Worm (Caenorhabditis elegans) whole organism, L4 larva: ENCODE measurements around the gene C50B8.5.

Experiments used
- ZK337.2 ChIP-seq: fragments of 200-800 bp; sonication (Bioruptor generic); IDR thresholded peaks from 2 replicates; pipeline ENCODE4 v1.3.6; 2022; ENCODE audit warnings: missing genetic modification reagents, missing genetic modification characterization, missing compliant biosample characterization
- arid-1 ChIP-seq: fragments of 200-800 bp; sonication (Bioruptor generic); conservative IDR thresholded peaks from 2 replicates; pipeline ENCODE4 v1.3.6; 2022; ENCODE audit warnings: missing genetic modification reagents, missing genetic modification characterization, missing compliant biosample characterization
- ceh-62 ChIP-seq: sonication (generic microtip); optimal IDR thresholded peaks from 2 replicates; lab custom pipeline; 2017; ENCODE audit warnings: missing biosample characterization, missing genetic modification characterization
- ctbp-1 ChIP-seq: fragments of 200-800 bp; sonication (Bioruptor generic); IDR thresholded peaks from 2 replicates; pipeline ENCODE4 v1.3.6; 2022; ENCODE audit warnings: missing genetic modification reagents, missing genetic modification characterization, missing compliant biosample characterization
- dve-1 ChIP-seq: sonication (generic microtip); optimal IDR thresholded peaks from 2 replicates; lab custom pipeline; 2017; ENCODE audit warnings: antibody characterized with exemption, mild to moderate bottlenecking, missing genetic modification characterization, missing compliant biosample characterization; ENCODE audit not compliant: insufficient read depth
- lin-39 ChIP-seq: fragments of 150-350 bp; optimal IDR thresholded peaks from 2 replicates; lab custom pipeline; 2014; ENCODE audit warnings: missing biosample characterization, missing genetic modification reagents, missing genetic modification characterization
- lir-3 ChIP-seq: sonication (generic microtip); optimal IDR thresholded peaks from 2 replicates; lab custom pipeline; 2016; ENCODE audit warnings: mild to moderate bottlenecking, missing genetic modification characterization, missing compliant biosample characterization
- nhr-11 ChIP-seq: fragments of 150-350 bp; optimal IDR thresholded peaks from 2 replicates; lab custom pipeline; 2014; ENCODE audit warnings: missing biosample characterization, missing genetic modification characterization
- nhr-25 ChIP-seq: sonication (generic microtip); optimal IDR thresholded peaks from 2 replicates; lab custom pipeline; 2017; ENCODE audit warnings: missing genetic modification characterization, mild to moderate bottlenecking, missing compliant biosample characterization, antibody characterized with exemption, moderate library complexity, borderline replicate concordance; ENCODE audit not compliant: insufficient read depth
- nhr-42 ChIP-seq: fragments of 200-800 bp; sonication (Bioruptor generic); IDR thresholded peaks from 2 replicates; pipeline ENCODE4 v1.3.6; 2022; ENCODE audit warnings: missing genetic modification characterization, missing compliant biosample characterization
- pha-4 ChIP-seq, 2 experiments: fragments of 150-350 bp in 1 of 2; fragments of 200-800 bp in 1 of 2; sonication (Bioruptor generic) in 1 of 2; IDR thresholded peaks in 1 of 2; optimal IDR thresholded peaks in 1 of 2; 2 replicates each; pipeline versions ENCODE4 v1.3.6 to Lab custom; 2014 to 2022; ENCODE audit warnings: missing genetic modification characterization in 2 of 2, missing genetic modification reagents in 2 of 2, missing biosample characterization in 1 of 2, missing compliant biosample characterization in 1 of 2
- saeg-2 ChIP-seq: fragments of 200-800 bp; sonication (Bioruptor generic); IDR thresholded peaks from 2 replicates; pipeline ENCODE4 v1.3.6; 2022; ENCODE audit warnings: missing genetic modification reagents, missing genetic modification characterization, missing compliant biosample characterization

DNA sequence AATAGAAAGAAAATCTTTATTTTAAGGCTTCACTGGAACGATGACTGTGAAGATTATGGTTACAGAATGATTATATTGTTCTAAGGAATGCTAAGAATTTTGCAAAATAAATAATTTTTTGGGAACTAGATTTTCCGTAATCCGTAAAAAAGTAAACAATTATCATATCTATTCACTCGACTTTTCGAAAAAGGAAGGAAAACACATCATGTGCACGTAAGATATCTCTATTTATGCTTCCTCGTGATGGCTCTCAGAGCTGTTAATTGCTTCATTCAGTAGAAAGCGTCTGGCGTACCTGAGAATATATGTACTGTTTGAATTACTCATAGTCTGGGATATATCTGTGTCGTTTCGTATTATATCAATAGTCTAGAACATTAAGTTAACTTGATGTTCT lies 39.0 kb downstream of the C50B8.5 start, which contains the start of gene srd-11:
- TF ChIP-seq nhr-11 (tag; lab: Kevin White, UChicago) (no peak), saeg-2 (no peak), ctbp-1 (no peak), lin-39 (tag; lab: Kevin White, UChicago) (no peak), ZK337.2 (GFP tag; lab: Robert Waterston, UW) (no peak), nhr-25 (tag; lab: Kevin White, UChicago) (no peak), nhr-42 (no peak), arid-1 (GFP tag; lab: Robert Waterston, UW) (no peak), dve-1 (tag; lab: Kevin White, UChicago) (no peak), lir-3 (tag; lab: Kevin White, UChicago) (no peak), ceh-62 (tag; lab: Kevin White, UChicago) (no peak), pha-4 (GFP tag; IDR thresholded peaks at IDR 0.05; lab: Robert Waterston, UW) (no peak), pha-4 (tag; optimal IDR thresholded peaks at IDR 0.05; lab: Kevin White, UChicago) (no peak)
